Fruit fly (Drosophila melanogaster) whole organism, embryonic: ENCODE measurements around the gene CG33124.
A peak's percentile ranks its signal among the peaks of the same experiment; 100 is the strongest.

Source experiments
- Bgb ChIP-seq: fragments of 200-800 bp; sonication (Bioruptor generic); IDR thresholded peaks from 2 replicates; pipeline ENCODE4 v1.3.6; 2022; ENCODE audit warnings: missing biosample characterization, missing genetic modification characterization; ENCODE audit not compliant: partially characterized antibody
- CG10267 ChIP-seq: fragments of 200-800 bp; sonication (Bioruptor generic); optimal IDR thresholded peaks from 2 replicates; lab custom pipeline; 2018; ENCODE audit warnings: missing biosample characterization, mild to moderate bottlenecking, missing genetic modification characterization, moderate library complexity
- CG10274 ChIP-seq: fragments of 200-800 bp; sonication (Bioruptor generic); optimal IDR thresholded peaks from 3 replicates; lab custom pipeline; 2017; ENCODE audit warnings: missing biosample characterization, mild to moderate bottlenecking, missing genetic modification characterization
- CG11504 ChIP-seq: fragments of 200-800 bp; sonication (Bioruptor generic); optimal IDR thresholded peaks from 3 replicates; lab custom pipeline; 2019; ENCODE audit warnings: missing biosample characterization, mild to moderate bottlenecking, missing genetic modification characterization, moderate library complexity
- CG11695 ChIP-seq: fragments of 200-800 bp; sonication (Bioruptor generic); IDR thresholded peaks from 3 replicates; pipeline ENCODE4 v1.3.6; 2022; ENCODE audit warnings: missing biosample characterization, missing genetic modification characterization
- CG12104 ChIP-seq: fragments of 200-800 bp; sonication (Bioruptor generic); optimal IDR thresholded peaks from 3 replicates; lab custom pipeline; 2016; ENCODE audit warnings: missing biosample characterization, missing genetic modification characterization
- CG12155 ChIP-seq: fragments of 200-800 bp; sonication (Bioruptor generic); optimal IDR thresholded peaks from 3 replicates; lab custom pipeline; 2016; ENCODE audit warnings: missing biosample characterization, missing genetic modification characterization
- CG17568 ChIP-seq: fragments of 200-800 bp; sonication (Bioruptor generic); optimal IDR thresholded peaks from 2 replicates; lab custom pipeline; 2018; ENCODE audit warnings: missing biosample characterization, mild to moderate bottlenecking, missing genetic modification characterization, moderate library complexity
- CG18262 ChIP-seq: fragments of 200-800 bp; optimal IDR thresholded peaks from 3 replicates; lab custom pipeline; 2019; ENCODE audit warnings: missing biosample characterization, mild to moderate bottlenecking, missing genetic modification characterization, moderate library complexity
- CG1832 ChIP-seq: fragments of 200-800 bp; sonication (Bioruptor generic); optimal IDR thresholded peaks from 2 replicates; lab custom pipeline; 2017; ENCODE audit warnings: missing biosample characterization, mild to moderate bottlenecking, missing genetic modification characterization, inconsistent platforms
- CG2120 ChIP-seq: fragments of 200-800 bp; sonication (Bioruptor generic); optimal IDR thresholded peaks from 3 replicates; lab custom pipeline; 2016; ENCODE audit warnings: missing biosample characterization, missing genetic modification characterization
- CG2202 ChIP-seq: fragments of 200-800 bp; sonication (Bioruptor generic); optimal IDR thresholded peaks from 2 replicates; lab custom pipeline; 2018; ENCODE audit warnings: missing biosample characterization, mild to moderate bottlenecking, missing genetic modification characterization
- CG3726 ChIP-seq: fragments of 200-800 bp; sonication (Bioruptor generic); IDR thresholded peaks from 3 replicates; pipeline ENCODE4, ENCODE4 v1.3.6; 2022; ENCODE audit warnings: missing biosample characterization, missing genetic modification characterization
- CG6683 ChIP-seq: fragments of 200-800 bp; sonication (Bioruptor generic); optimal IDR thresholded peaks from 2 replicates; lab custom pipeline; 2017; ENCODE audit warnings: missing biosample characterization, mild to moderate bottlenecking, missing genetic modification characterization, missing genetic modification reagents
- CG8478 ChIP-seq: fragments of >200 bp; optimal IDR thresholded peaks from 2 replicates; lab custom pipeline; 2018
- CG9215 ChIP-seq: fragments of 200-800 bp; sonication (Bioruptor generic); IDR thresholded peaks from 2 replicates; pipeline ENCODE4 v1.3.6; 2022; ENCODE audit warnings: missing biosample characterization, missing genetic modification characterization
- CG9817 ChIP-seq: fragments of 200-800 bp; sonication (Bioruptor generic); optimal IDR thresholded peaks from 2 replicates; lab custom pipeline; 2018; ENCODE audit warnings: missing biosample characterization, mild to moderate bottlenecking, missing genetic modification characterization, moderate library complexity
- Chrac-16 ChIP-seq: fragments of 200-800 bp; sonication (Bioruptor generic); optimal IDR thresholded peaks from 3 replicates; lab custom pipeline; 2016; ENCODE audit warnings: missing biosample characterization, missing genetic modification characterization
- CrebB ChIP-seq: fragments of 200-800 bp; sonication (Bioruptor generic); optimal IDR thresholded peaks from 3 replicates; lab custom pipeline; 2018; ENCODE audit warnings: missing biosample characterization, mild to moderate bottlenecking, missing genetic modification characterization
- D19A ChIP-seq: fragments of 200-800 bp; optimal IDR thresholded peaks from 3 replicates; lab custom pipeline; 2019; ENCODE audit warnings: missing biosample characterization, mild to moderate bottlenecking, missing genetic modification characterization, moderate library complexity
- D19B ChIP-seq: fragments of 200-800 bp; sonication (Bioruptor generic); optimal IDR thresholded peaks from 2 replicates; lab custom pipeline; 2017; ENCODE audit warnings: missing biosample characterization, mild to moderate bottlenecking, missing genetic modification characterization
- Dbx ChIP-seq: fragments of 200-800 bp; sonication (Bioruptor generic); IDR thresholded peaks from 3 replicates; pipeline ENCODE4 v1.3.6; 2022; ENCODE audit warnings: missing biosample characterization, missing genetic modification characterization
- E2f2 ChIP-seq: fragments of 200-800 bp; sonication (Bioruptor generic); IDR thresholded peaks from 2 replicates; pipeline ENCODE4 v1.3.6; 2022; ENCODE audit warnings: missing biosample characterization, missing genetic modification characterization
- Fer3 ChIP-seq: fragments of 200-800 bp; sonication (Bioruptor generic); optimal IDR thresholded peaks from 2 replicates; lab custom pipeline; 2018; ENCODE audit warnings: missing biosample characterization, mild to moderate bottlenecking, missing genetic modification characterization, moderate library complexity
- Gug ChIP-seq: fragments of 200-800 bp; sonication (Bioruptor generic); IDR thresholded peaks from 4 replicates; pipeline ENCODE4 v1.3.6; 2022; ENCODE audit warnings: missing biosample characterization, missing genetic modification characterization
- H15 ChIP-seq: fragments of 200-800 bp; sonication (Bioruptor generic); IDR thresholded peaks from 3 replicates; pipeline ENCODE4 v1.3.6; 2022; ENCODE audit warnings: missing biosample characterization, missing genetic modification characterization
- Hr51 ChIP-seq, 2 experiments: fragments of 200-800 bp; sonication (Bioruptor generic); optimal IDR thresholded peaks; 2 replicates in 1 of 2; 3 replicates in 1 of 2; lab custom pipeline; 2016 to 2018; ENCODE audit warnings: missing biosample characterization in 2 of 2, missing genetic modification characterization in 2 of 2, mild to moderate bottlenecking in 1 of 2, moderate library complexity in 1 of 2
- Kr ChIP-seq: fragments of 200-800 bp; sonication (Bioruptor generic); optimal IDR thresholded peaks from 2 replicates; lab custom pipeline; 2017; ENCODE audit warnings: missing biosample characterization, mild to moderate bottlenecking, missing genetic modification characterization
- Mrtf ChIP-seq: fragments of 200-800 bp; sonication (Bioruptor generic); IDR thresholded peaks from 3 replicates; pipeline ENCODE4 v1.3.6; 2022; ENCODE audit warnings: missing biosample characterization, missing genetic modification characterization
- NC2α ChIP-seq: fragments of 200-800 bp; sonication (Bioruptor generic); optimal IDR thresholded peaks from 2 replicates; lab custom pipeline; 2016; ENCODE audit warnings: missing biosample characterization, missing genetic modification characterization
- Nf-YB ChIP-seq: fragments of 200-800 bp; sonication (Bioruptor generic); optimal IDR thresholded peaks from 3 replicates; lab custom pipeline; 2019; ENCODE audit warnings: missing biosample characterization, mild to moderate bottlenecking, missing genetic modification characterization, moderate library complexity
- Sry-β ChIP-seq: fragments of 200-800 bp; sonication (Bioruptor generic); optimal IDR thresholded peaks from 2 replicates; lab custom pipeline; 2018; ENCODE audit warnings: missing biosample characterization, mild to moderate bottlenecking, missing genetic modification characterization, moderate library complexity
- az2 ChIP-seq: fragments of 200-800 bp; sonication (Bioruptor generic); optimal IDR thresholded peaks from 3 replicates; lab custom pipeline; 2016; ENCODE audit warnings: missing biosample characterization, missing genetic modification characterization
- bab2 ChIP-seq: fragments of 200-800 bp; sonication (Bioruptor generic); optimal IDR thresholded peaks from 2 replicates; lab custom pipeline; 2016; ENCODE audit warnings: missing biosample characterization, missing genetic modification characterization
- bcd ChIP-seq: fragments of 200-800 bp; sonication (Bioruptor generic); optimal IDR thresholded peaks from 2 replicates; lab custom pipeline; 2017; ENCODE audit warnings: missing biosample characterization, mild to moderate bottlenecking, missing genetic modification characterization
- ewg ChIP-seq: fragments of 200-800 bp; sonication (Bioruptor generic); optimal IDR thresholded peaks from 3 replicates; lab custom pipeline; 2017; ENCODE audit warnings: mild to moderate bottlenecking, missing biosample characterization, missing genetic modification reagents, missing genetic modification characterization
- gsb ChIP-seq: fragments of 200-800 bp; sonication (Bioruptor generic); IDR thresholded peaks from 2 replicates; pipeline ENCODE4 v1.3.6; 2022; ENCODE audit warnings: missing biosample characterization, missing genetic modification characterization
- hkb ChIP-seq, 2 experiments: fragments of 200-800 bp in 1 of 2; fragments of >200 bp in 1 of 2; sonication (Bioruptor generic) in 1 of 2; IDR thresholded peaks in 1 of 2; optimal IDR thresholded peaks in 1 of 2; 2 replicates each; pipeline versions ENCODE4 v1.3.6 to Lab custom; 2017 to 2022; ENCODE audit warnings: missing biosample characterization in 1 of 2, missing genetic modification characterization in 1 of 2
- insv ChIP-seq, 2 experiments: fragments of 200-800 bp; sonication (Bioruptor generic); optimal IDR thresholded peaks; 3 replicates each; lab custom pipeline; 2016 to 2018; ENCODE audit warnings: missing biosample characterization in 2 of 2, missing genetic modification characterization in 2 of 2
- inv ChIP-seq: fragments of 200-800 bp; sonication (Bioruptor generic); IDR thresholded peaks from 2 replicates; pipeline ENCODE4 v1.3.6; 2022; ENCODE audit warnings: missing biosample characterization, missing genetic modification characterization; ENCODE audit not compliant: partially characterized antibody
- lola ChIP-seq, 3 experiments: fragments of >200 bp in 2 of 3; fragments of 200-800 bp in 1 of 3; sonication (Bioruptor generic) in 1 of 3; optimal IDR thresholded peaks; 2 replicates each; lab custom pipeline; 2017 to 2019; ENCODE audit warnings: missing biosample characterization in 3 of 3, missing genetic modification characterization in 3 of 3, mild to moderate bottlenecking in 1 of 3, moderate library complexity in 1 of 3
- mld ChIP-seq: fragments of 200-800 bp; sonication (Bioruptor generic); IDR thresholded peaks from 3 replicates; pipeline ENCODE4 v1.3.6; 2022; ENCODE audit warnings: missing biosample characterization, missing genetic modification characterization; ENCODE audit not compliant: partially characterized antibody
- nerfin-2 ChIP-seq: fragments of 200-800 bp; sonication (Bioruptor generic); IDR thresholded peaks from 2 replicates; pipeline ENCODE4 v1.3.6; 2022; ENCODE audit warnings: missing biosample characterization, missing genetic modification characterization; ENCODE audit not compliant: partially characterized antibody
- p53 ChIP-seq: fragments of 200-800 bp; sonication (Bioruptor generic); optimal IDR thresholded peaks from 2 replicates; lab custom pipeline; 2016; ENCODE audit warnings: missing biosample characterization, missing genetic modification characterization
- sens ChIP-seq: fragments of 200-800 bp; sonication (Bioruptor generic); peaks from one replicate; lab custom pipeline; 2016; ENCODE audit warnings: missing biosample characterization, missing genetic modification characterization
- toy ChIP-seq: fragments of 200-800 bp; sonication (Bioruptor generic); IDR thresholded peaks from 2 replicates; pipeline ENCODE4 v1.3.6; 2022; ENCODE audit warnings: missing biosample characterization, missing genetic modification characterization
- twi ChIP-seq: fragments of 200-800 bp; optimal IDR thresholded peaks from 2 replicates; lab custom pipeline; 2019; ENCODE audit warnings: missing biosample characterization, mild to moderate bottlenecking, missing genetic modification characterization, moderate library complexity
- unpg ChIP-seq: fragments of 200-800 bp; sonication (Bioruptor generic); optimal IDR thresholded peaks from 3 replicates; lab custom pipeline; 2018; ENCODE audit warnings: missing biosample characterization, mild to moderate bottlenecking, missing genetic modification characterization, moderate library complexity

The CG33124 gene

dm6 chr2L:2177312-2177968, 31.5 kb downstream of the CG33124 start (continued):
- peak; percentile 54 for TF ChIP-seq CG11504 (tag; lab: Kevin White, UChicago)
- TF ChIP-seq CG9817 (tag; lab: Kevin White, UChicago): peak; percentile 37
- TF ChIP-seq CG10267: peak; percentile 5
- no peak for TF ChIP-seq CG6683
- TF ChIP-seq inv: no peak
- no peak for TF ChIP-seq Bgb (GFP tag; lab: Robert Waterston, UW)
- peak in 1 of 3 experiments; percentile 5 for TF ChIP-seq lola (GFP tag; optimal IDR thresholded peaks at IDR 0.05; lab: Kevin White, UChicago)
- peak; percentile 39 for TF ChIP-seq D19A
- TF ChIP-seq CG10274: peak; percentile 25
- no peak for TF ChIP-seq CG17568 (GFP tag; lab: Kevin White, UChicago)
- TF ChIP-seq p53 (GFP tag; lab: Kevin White, UChicago): peak; percentile 21
- peak; percentile 16 for TF ChIP-seq CG2202 (tag; lab: Kevin White, UChicago)
- 0 out of 3 replicates have a peak, but pooled peaks have one; percentile 28 for TF ChIP-seq Dbx (GFP tag; lab: Robert Waterston, UW)
- peak; percentile 50 for TF ChIP-seq bab2
- TF ChIP-seq CG12155 (GFP tag; lab: Kevin White, UChicago): peak; percentile 42
- peak; percentile 35 for TF ChIP-seq D19B (GFP tag; lab: Kevin White, UChicago)
- TF ChIP-seq mld: no peak
- TF ChIP-seq E2f2 (GFP tag; lab: Robert Waterston, UW): peak; percentile 24; the same call in 1 of the 2 replicates
- TF ChIP-seq insv (GFP tag; optimal IDR thresholded peaks at IDR 0.05; lab: Kevin White, UChicago): no peak
- no peak for TF ChIP-seq CG12104 (GFP tag; lab: Kevin White, UChicago)
- peak; percentile 75 for TF ChIP-seq CG2120 (GFP tag; lab: Kevin White, UChicago)
- TF ChIP-seq CG8478 (lab: Kevin White, UChicago): no peak
- TF ChIP-seq CG3726 (GFP tag; lab: Robert Waterston, UW): 0 out of 3 replicates have a peak, but pooled peaks have one; percentile 8
- TF ChIP-seq CG1832: no peak
- no peak for TF ChIP-seq CG11695 (GFP tag; lab: Robert Waterston, UW)
- TF ChIP-seq az2 (GFP tag; lab: Kevin White, UChicago): peak; percentile 52
- no peak for TF ChIP-seq H15
- TF ChIP-seq gsb: no peak
- TF ChIP-seq Gug (GFP tag; lab: Robert Waterston, UW): 0 out of 4 replicates have a peak, but pooled peaks have one; percentile 4
- no peak for TF ChIP-seq NC2α (GFP tag; lab: Kevin White, UChicago)
- no peak for TF ChIP-seq Chrac-16 (GFP tag; lab: Kevin White, UChicago)
- TF ChIP-seq CrebB (tag; lab: Kevin White, UChicago): no peak
- TF ChIP-seq ewg: peak; percentile 17
- no peak for TF ChIP-seq toy (GFP tag; lab: Robert Waterston, UW)
- TF ChIP-seq CG18262 (tag; lab: Kevin White, UChicago): peak; percentile 37
- TF ChIP-seq hkb (optimal IDR thresholded peaks at IDR 0.05; lab: Kevin White, UChicago): no peak
- TF ChIP-seq hkb (GFP tag; IDR thresholded peaks at IDR 0.05; lab: Robert Waterston, UW): peak; percentile 36; the same call in 1 of the 2 replicates
- 0 out of 2 replicates have a peak, but pooled peaks have one; percentile 31 for TF ChIP-seq CG9215 (GFP tag; lab: Robert Waterston, UW)
- no peak for TF ChIP-seq Sry-β (GFP tag; lab: Kevin White, UChicago)
- TF ChIP-seq Mrtf (GFP tag; lab: Robert Waterston, UW): peak; percentile 51; the same call in 1 of the 3 replicates
- TF ChIP-seq bcd (GFP tag; lab: Kevin White, UChicago): peak; percentile 47
- no peak for TF ChIP-seq Kr (GFP tag; lab: Kevin White, UChicago)
- TF ChIP-seq sens (GFP tag; lab: Kevin White, UChicago): peak; percentile 80
- TF ChIP-seq Hr51 (GFP tag; optimal IDR thresholded peaks at IDR 0.05; lab: Kevin White, UChicago): peak; percentile 39 to 59
- no peak for TF ChIP-seq nerfin-2 (GFP tag; lab: Robert Waterston, UW)
- TF ChIP-seq Nf-YB (GFP tag; lab: Kevin White, UChicago): no peak
- peak; percentile 25 for TF ChIP-seq Fer3
- TF ChIP-seq twi: no peak
- TF ChIP-seq unpg (GFP tag; lab: Kevin White, UChicago): peak; percentile 54
